Worm (Caenorhabditis elegans) whole organism, L4 larva: Measurements from ENCODE around the gene ost-1.
"Not testable (repeated sequence)": the region's sequence is repeated elsewhere in the genome, so short reads cannot be mapped to it uniquely, and the experiment has no call there.

Experiments
- attf-4 ChIP-seq: sonication (generic microtip); optimal IDR thresholded peaks from 3 replicates; lab custom pipeline; 2017; ENCODE audit warnings: missing biosample characterization, missing genetic modification characterization
- ceh-62 ChIP-seq: sonication (generic microtip); optimal IDR thresholded peaks from 2 replicates; lab custom pipeline; 2017; ENCODE audit warnings: missing biosample characterization, missing genetic modification characterization
- mdl-1 ChIP-seq, 2 experiments: fragments of 150-350 bp in 1 of 2; sonication (generic microtip) in 1 of 2; optimal IDR thresholded peaks; 2 replicates each; lab custom pipeline; 2014 to 2017; ENCODE audit warnings: missing biosample characterization in 2 of 2, missing genetic modification characterization in 2 of 2
- nhr-237 ChIP-seq: sonication (generic microtip); optimal IDR thresholded peaks from 2 replicates; lab custom pipeline; 2017; ENCODE audit warnings: missing biosample characterization, missing genetic modification characterization
- pqm-1 ChIP-seq: sonication (generic microtip); optimal IDR thresholded peaks from 2 replicates; lab custom pipeline; 2017; ENCODE audit warnings: missing biosample characterization, missing genetic modification characterization

DNA sequence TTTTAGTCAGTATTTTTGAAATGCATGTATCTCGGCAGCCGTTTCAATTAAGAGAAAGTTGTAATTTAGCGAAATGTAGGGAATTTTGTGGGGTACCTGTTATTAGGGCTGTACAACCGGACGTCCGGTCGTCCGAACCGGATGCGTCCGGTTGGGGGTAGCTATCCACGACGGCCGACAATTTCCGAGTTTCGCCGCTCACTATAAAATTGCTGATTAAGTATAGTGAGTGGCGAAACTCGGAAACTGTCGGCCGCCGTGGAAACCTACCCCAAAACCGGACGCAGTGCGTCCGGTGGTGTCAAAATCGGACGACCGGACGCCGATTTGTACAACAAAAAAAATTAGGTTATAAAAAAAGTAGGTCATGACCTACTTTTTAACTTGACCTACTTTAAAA is 45.5 kb upstream of the ost-1 start:
- TF ChIP-seq nhr-237 (tag; lab: Kevin White, UChicago); attf-4 (tag; lab: Kevin White, UChicago); mdl-1 (tag; optimal IDR thresholded peaks at IDR 0.05; lab: Kevin White, UChicago); ceh-62 (tag; lab: Kevin White, UChicago); pqm-1 (tag; lab: Kevin White, UChicago): not testable (repeated sequence)
